Worm (Caenorhabditis elegans) whole organism, young adult: Measurements from ENCODE around the gene F13H10.5.
A peak's percentile ranks its signal among the peaks of the same experiment; 100 is the strongest.

Experiments
- D2030.7 ChIP-seq: fragments of 200-800 bp; sonication (Bioruptor generic); IDR thresholded peaks from 2 replicates; pipeline ENCODE4 v1.3.6; 2022; ENCODE audit warnings: missing genetic modification reagents, missing genetic modification characterization, missing compliant biosample characterization
- F10E7.11 ChIP-seq: sonication (generic microtip); optimal IDR thresholded peaks from 2 replicates; lab custom pipeline; 2017; ENCODE audit warnings: mild to moderate bottlenecking, missing genetic modification characterization, moderate library complexity, missing compliant biosample characterization
- F23B12.7 ChIP-seq: sonication (generic microtip); optimal IDR thresholded peaks from 2 replicates; lab custom pipeline; 2017; ENCODE audit warnings: missing genetic modification characterization, mild to moderate bottlenecking, missing compliant biosample characterization, antibody characterized with exemption, moderate library complexity; ENCODE audit not compliant: insufficient read depth
- F37B4.10 ChIP-seq: fragments of 200-800 bp; sonication (Bioruptor generic); IDR thresholded peaks from 2 replicates; pipeline ENCODE4 v1.3.6; 2022; ENCODE audit warnings: missing genetic modification characterization, missing compliant biosample characterization
- F39B2.1 ChIP-seq: fragments of 200-800 bp; sonication (Bioruptor generic); IDR thresholded peaks from 2 replicates; pipeline ENCODE4 v1.3.6; 2022; ENCODE audit warnings: missing genetic modification reagents, missing genetic modification characterization, missing compliant biosample characterization
- F52B5.7 ChIP-seq: sonication (generic microtip); optimal IDR thresholded peaks from 2 replicates; lab custom pipeline; 2016; ENCODE audit warnings: mild to moderate bottlenecking, missing genetic modification characterization, missing compliant biosample characterization
- F57A8.1 ChIP-seq: fragments of 200-800 bp; sonication (Bioruptor generic); optimal IDR thresholded peaks from 2 replicates; lab custom pipeline; 2018; ENCODE audit warnings: mild to moderate bottlenecking, missing genetic modification characterization, moderate library complexity, missing compliant biosample characterization
- K11D2.4 ChIP-seq: fragments of 200-800 bp; sonication (Bioruptor generic); IDR thresholded peaks from 2 replicates; pipeline ENCODE4 v1.3.6; 2022; ENCODE audit warnings: missing genetic modification reagents, missing genetic modification characterization, missing compliant biosample characterization
- K12H6.12 ChIP-seq: fragments of 200-800 bp; sonication (Bioruptor generic); optimal IDR thresholded peaks from 2 replicates; lab custom pipeline; 2018; ENCODE audit warnings: mild to moderate bottlenecking, missing genetic modification characterization, missing compliant biosample characterization
- Y67H2A.10 ChIP-seq: fragments of 200-800 bp; sonication (Bioruptor generic); conservative IDR thresholded peaks from 2 replicates; pipeline ENCODE4 v1.3.6; 2022; ENCODE audit warnings: missing genetic modification reagents, missing genetic modification characterization, missing compliant biosample characterization
- Y79H2A.3 ChIP-seq: fragments of 200-800 bp; sonication (Bioruptor generic); conservative IDR thresholded peaks from 2 replicates; pipeline ENCODE4 v1.3.6; 2022; ENCODE audit warnings: missing genetic modification reagents, missing genetic modification characterization, missing compliant biosample characterization
- ZK185.1 ChIP-seq: sonication (generic microtip); optimal IDR thresholded peaks from 2 replicates; lab custom pipeline; 2016; ENCODE audit warnings: mild to moderate bottlenecking, missing genetic modification characterization, missing compliant biosample characterization; ENCODE audit not compliant: poor library complexity, severe bottlenecking
- aptf-2 ChIP-seq: fragments of 200-800 bp; sonication (Bioruptor generic); conservative IDR thresholded peaks from 2 replicates; pipeline ENCODE4 v1.3.6; 2022; ENCODE audit warnings: missing genetic modification reagents, missing genetic modification characterization, missing compliant biosample characterization
- aptf-3 ChIP-seq: fragments of 200-800 bp; sonication (Bioruptor generic); IDR thresholded peaks from 2 replicates; pipeline ENCODE4 v1.3.6; 2022; ENCODE audit warnings: missing genetic modification characterization, missing compliant biosample characterization
- attf-3 ChIP-seq: fragments of 200-800 bp; sonication (Bioruptor generic); conservative IDR thresholded peaks from 2 replicates; pipeline ENCODE4 v1.3.6; 2022; ENCODE audit warnings: missing genetic modification reagents, missing genetic modification characterization, missing compliant biosample characterization
- bed-2 ChIP-seq: fragments of 200-800 bp; sonication (Bioruptor generic); IDR thresholded peaks from 2 replicates; pipeline ENCODE4 v1.3.6; 2022; ENCODE audit warnings: missing genetic modification reagents, missing genetic modification characterization, missing compliant biosample characterization
- ccch-3 ChIP-seq: fragments of 200-800 bp; sonication (Bioruptor generic); optimal IDR thresholded peaks from 2 replicates; lab custom pipeline; 2018; ENCODE audit warnings: mild to moderate bottlenecking, missing genetic modification characterization, missing compliant biosample characterization
- cebp-2 ChIP-seq: fragments of 200-800 bp; sonication (Bioruptor generic); IDR thresholded peaks from 2 replicates; pipeline ENCODE4 v1.3.6; 2022; ENCODE audit warnings: missing genetic modification characterization, missing compliant biosample characterization
- ceh-27 ChIP-seq: fragments of 200-800 bp; sonication (Bioruptor generic); optimal IDR thresholded peaks from 2 replicates; lab custom pipeline; 2018; ENCODE audit warnings: mild to moderate bottlenecking, missing genetic modification characterization, moderate library complexity, missing compliant biosample characterization
- ets-4 ChIP-seq: fragments of 200-800 bp; sonication (Bioruptor generic); optimal IDR thresholded peaks from 2 replicates; lab custom pipeline; 2018; ENCODE audit warnings: mild to moderate bottlenecking, missing genetic modification characterization, missing compliant biosample characterization
- him-1 ChIP-seq: sonication (generic microtip); optimal IDR thresholded peaks from 2 replicates; lab custom pipeline; 2016; ENCODE audit warnings: missing genotype, missing genetic modification reagents, missing genetic modification characterization, missing compliant biosample characterization
- hlh-12 ChIP-seq: sonication (generic microtip); optimal IDR thresholded peaks from 2 replicates; lab custom pipeline; 2016; ENCODE audit warnings: missing genetic modification characterization, missing compliant biosample characterization
- hlh-26 ChIP-seq: fragments of 200-800 bp; sonication (Bioruptor generic); conservative IDR thresholded peaks from 2 replicates; pipeline ENCODE4 v1.3.6; 2022; ENCODE audit warnings: missing genetic modification reagents, missing genetic modification characterization, missing compliant biosample characterization
- hrde-1 ChIP-seq: sonication (generic microtip); optimal IDR thresholded peaks from 2 replicates; lab custom pipeline; 2016; ENCODE audit warnings: missing genetic modification characterization, mild to moderate bottlenecking, missing compliant biosample characterization, moderate library complexity, missing genotype, missing genetic modification reagents, borderline replicate concordance
- let-607 ChIP-seq, 2 experiments: fragments of 200-800 bp in 1 of 2; sonication (Bioruptor generic) in 1 of 2; sonication (generic microtip) in 1 of 2; optimal IDR thresholded peaks; 2 replicates each; lab custom pipeline; 2016 to 2018; ENCODE audit warnings: mild to moderate bottlenecking in 2 of 2, missing compliant biosample characterization in 2 of 2, missing genetic modification characterization in 2 of 2, moderate library complexity in 2 of 2, missing genotype in 1 of 2
- lin-40 ChIP-seq: sonication (generic microtip); optimal IDR thresholded peaks from 2 replicates; lab custom pipeline; 2016; ENCODE audit warnings: missing genetic modification characterization, mild to moderate bottlenecking, missing compliant biosample characterization, missing genotype, missing genetic modification reagents
- lin-54 ChIP-seq: fragments of 200-800 bp; sonication (Bioruptor generic); optimal IDR thresholded peaks from 2 replicates; lab custom pipeline; 2018; ENCODE audit warnings: mild to moderate bottlenecking, missing genetic modification characterization, missing compliant biosample characterization
- lsl-1 ChIP-seq: fragments of 200-800 bp; sonication (Bioruptor generic); optimal IDR thresholded peaks from 2 replicates; lab custom pipeline; 2018; ENCODE audit warnings: mild to moderate bottlenecking, missing genetic modification characterization, moderate library complexity, missing compliant biosample characterization
- madf-10 ChIP-seq: sonication (generic microtip); optimal IDR thresholded peaks from 2 replicates; lab custom pipeline; 2016; ENCODE audit warnings: mild to moderate bottlenecking, missing genetic modification characterization, missing compliant biosample characterization
- nfyb-1 ChIP-seq: fragments of 200-800 bp; sonication (Bioruptor generic); IDR thresholded peaks from 2 replicates; pipeline ENCODE4 v1.3.6; 2022; ENCODE audit warnings: missing genetic modification reagents, missing genetic modification characterization, missing compliant biosample characterization
- nhr-120 ChIP-seq: fragments of 200-800 bp; sonication (Bioruptor generic); IDR thresholded peaks from 2 replicates; pipeline ENCODE4 v1.3.6; 2022; ENCODE audit warnings: missing genetic modification characterization, missing compliant biosample characterization
- nhr-80 ChIP-seq: sonication (generic microtip); optimal IDR thresholded peaks from 2 replicates; lab custom pipeline; 2016; ENCODE audit warnings: missing genetic modification characterization, missing compliant biosample characterization
- nhr-90 ChIP-seq: sonication (generic microtip); optimal IDR thresholded peaks from 2 replicates; lab custom pipeline; 2016; ENCODE audit warnings: missing genotype, mild to moderate bottlenecking, missing genetic modification characterization, missing compliant biosample characterization
- repo-1 ChIP-seq: sonication (generic microtip); optimal IDR thresholded peaks from 2 replicates; lab custom pipeline; 2017; ENCODE audit warnings: mild to moderate bottlenecking, missing genetic modification characterization, missing compliant biosample characterization
- snpc-1.1 ChIP-seq: sonication (generic microtip); optimal IDR thresholded peaks from 2 replicates; lab custom pipeline; 2017; ENCODE audit warnings: missing genetic modification characterization, mild to moderate bottlenecking, missing compliant biosample characterization, antibody characterized with exemption, moderate library complexity, missing genotype, missing genetic modification reagents; ENCODE audit not compliant: insufficient read depth
- snpc-3.4 ChIP-seq: sonication (generic microtip); optimal IDR thresholded peaks from 2 replicates; lab custom pipeline; 2017; ENCODE audit warnings: missing genetic modification characterization, mild to moderate bottlenecking, missing compliant biosample characterization, antibody characterized with exemption, moderate library complexity, missing genotype, missing genetic modification reagents
- snpc-4 ChIP-seq, 5 experiments: fragments of 150-350 bp in 1 of 5; sonication (generic microtip) in 4 of 5; optimal IDR thresholded peaks; 2 replicates each; lab custom pipeline; 2014 to 2018; ENCODE audit warnings: missing genetic modification characterization in 5 of 5, missing biosample characterization in 3 of 5, antibody characterized with exemption in 2 of 5, mild to moderate bottlenecking in 2 of 5, missing compliant biosample characterization in 2 of 5, missing genotype in 2 of 5, moderate library complexity in 2 of 5, missing genetic modification reagents in 1 of 5
- unc-62 ChIP-seq: fragments of 150-350 bp; optimal IDR thresholded peaks from 2 replicates; lab custom pipeline; 2014; ENCODE audit warnings: missing biosample characterization, missing genetic modification reagents, missing genetic modification characterization
- ztf-22 ChIP-seq: fragments of 200-800 bp; sonication (Bioruptor generic); optimal IDR thresholded peaks from 2 replicates; lab custom pipeline; 2018; ENCODE audit warnings: mild to moderate bottlenecking, missing genetic modification characterization, moderate library complexity, missing compliant biosample characterization
- ztf-25 ChIP-seq: fragments of 200-800 bp; sonication (Bioruptor generic); IDR thresholded peaks from 2 replicates; pipeline ENCODE4 v1.3.6; 2022; ENCODE audit warnings: missing genetic modification reagents, missing genetic modification characterization, missing compliant biosample characterization
- ztf-26 ChIP-seq: sonication (generic microtip); optimal IDR thresholded peaks from 2 replicates; lab custom pipeline; 2017; ENCODE audit warnings: missing genetic modification characterization, missing compliant biosample characterization
- ztf-28 ChIP-seq: fragments of 200-800 bp; sonication (Bioruptor generic); IDR thresholded peaks from 2 replicates; pipeline ENCODE4 v1.3.6; 2022; ENCODE audit warnings: missing genetic modification reagents, missing genetic modification characterization, missing compliant biosample characterization

The F13H10.5 gene

DNA sequence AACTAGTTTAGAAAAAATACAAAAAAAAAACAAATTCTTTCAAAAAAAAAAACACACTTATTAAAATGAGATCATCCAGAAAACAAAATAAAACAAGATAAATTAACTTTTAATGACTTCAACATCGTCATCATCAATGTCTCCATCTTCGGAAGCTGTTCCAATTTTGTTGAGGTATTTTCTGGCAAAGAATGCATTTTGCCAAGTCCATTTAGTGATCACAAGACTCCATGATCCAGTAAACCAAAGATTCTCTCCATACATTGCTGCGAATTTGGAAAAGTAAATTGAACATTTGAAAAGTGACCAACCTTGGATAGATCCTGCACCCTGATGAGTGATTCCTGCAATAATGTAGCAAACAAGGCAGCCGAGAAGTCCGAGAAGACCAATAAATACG is 39.3 kb downstream of the F13H10.5 start:
- TF ChIP-seq ztf-22 (GFP tag; lab: Kevin White, UChicago) (no peak), snpc-3.4 (no peak), ceh-27 (GFP tag; lab: Kevin White, UChicago) (no peak), nhr-90 (tag; lab: Kevin White, UChicago) (no peak), Y79H2A.3 (GFP tag; lab: Robert Waterston, UW) (no peak), attf-3 (GFP tag; lab: Robert Waterston, UW) (no peak), K12H6.12 (no peak), hlh-26 (no peak), ztf-26 (no peak), nfyb-1 (GFP tag; lab: Robert Waterston, UW) (no peak), F10E7.11 (no peak), ztf-28 (GFP tag; lab: Robert Waterston, UW) (no peak), madf-10 (tag; lab: Kevin White, UChicago) (no peak)

DNA sequence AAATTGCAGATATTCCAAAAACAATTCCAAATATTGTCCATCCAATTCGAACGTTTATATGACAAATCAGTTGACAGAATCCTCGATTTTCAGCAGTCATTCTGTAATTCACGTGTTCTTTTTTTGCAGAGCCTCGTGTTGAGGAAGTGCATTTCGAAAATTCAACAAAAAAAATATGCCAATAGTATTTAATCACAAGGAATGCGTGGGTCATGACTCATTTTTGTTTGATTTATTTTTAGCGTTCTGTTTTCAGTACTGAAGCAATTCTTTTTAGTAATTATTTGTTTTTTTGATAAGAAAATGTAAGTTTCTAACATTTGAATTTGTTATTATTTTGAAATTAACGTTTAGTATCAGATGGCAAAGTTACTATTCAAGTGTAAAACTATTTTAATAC is 40.1 kb downstream of the F13H10.5 start, which contains the start of gene hrg-4:
Gene hrg-4, minus strand, starts transcription at position 101 of the 400 bp plus-strand sequence.
- no peak for TF ChIP-seq let-607 (tag; optimal IDR thresholded peaks at IDR 0.05; lab: Kevin White, UChicago)
- TF ChIP-seq lsl-1 (GFP tag; lab: Kevin White, UChicago), result no peak
- no peak for TF ChIP-seq bed-2 (GFP tag; lab: Robert Waterston, UW)
- no peak for TF ChIP-seq hrde-1 (tag; lab: Kevin White, UChicago)
- TF ChIP-seq ZK185.1, result no peak
- TF ChIP-seq ccch-3, result no peak
- TF ChIP-seq aptf-2 (GFP tag; lab: Robert Waterston, UW), result no peak
- no peak for TF ChIP-seq K11D2.4 (GFP tag; lab: Robert Waterston, UW)

DNA sequence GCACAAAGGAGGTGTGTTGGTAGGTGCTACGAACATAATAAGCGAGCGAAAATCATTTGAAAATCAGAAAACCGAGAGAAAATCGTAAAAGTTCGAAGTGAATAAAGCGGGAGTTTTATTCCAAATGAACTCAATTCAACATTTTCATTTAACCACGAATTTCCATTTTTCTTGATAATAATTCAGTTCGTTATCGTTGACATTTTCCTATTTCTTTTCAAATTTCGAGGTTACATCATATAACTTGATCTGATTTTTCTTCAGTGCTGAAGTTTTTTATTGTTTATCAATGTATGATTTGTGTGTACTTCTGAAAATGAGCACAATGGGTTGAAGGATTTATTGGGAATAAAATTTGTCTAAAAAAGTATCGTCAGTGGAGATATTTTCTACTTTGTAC is 40.8 kb downstream of the F13H10.5 start:
- no peak for TF ChIP-seq F37B4.10 (GFP tag; lab: Robert Waterston, UW)
- peak; percentile 87 for TF ChIP-seq nhr-80 (tag; lab: Kevin White, UChicago)

ce11 chrIV:11032288-11032687 is 41.5 kb downstream of the F13H10.5 start, which contains the start of gene hrg-6:
Gene hrg-6, plus strand, starts transcription at chrIV:11032588.
- no peak for TF ChIP-seq ztf-25 (GFP tag; lab: Robert Waterston, UW)
- no peak for TF ChIP-seq hlh-12 (tag; lab: Kevin White, UChicago)
- TF ChIP-seq nhr-120 (GFP tag; lab: Robert Waterston, UW), result no peak
- TF ChIP-seq snpc-1.1, result no peak
- TF ChIP-seq D2030.7 (GFP tag; lab: Robert Waterston, UW), result no peak
- no peak for TF ChIP-seq F57A8.1 (GFP tag; lab: Kevin White, UChicago)

DNA sequence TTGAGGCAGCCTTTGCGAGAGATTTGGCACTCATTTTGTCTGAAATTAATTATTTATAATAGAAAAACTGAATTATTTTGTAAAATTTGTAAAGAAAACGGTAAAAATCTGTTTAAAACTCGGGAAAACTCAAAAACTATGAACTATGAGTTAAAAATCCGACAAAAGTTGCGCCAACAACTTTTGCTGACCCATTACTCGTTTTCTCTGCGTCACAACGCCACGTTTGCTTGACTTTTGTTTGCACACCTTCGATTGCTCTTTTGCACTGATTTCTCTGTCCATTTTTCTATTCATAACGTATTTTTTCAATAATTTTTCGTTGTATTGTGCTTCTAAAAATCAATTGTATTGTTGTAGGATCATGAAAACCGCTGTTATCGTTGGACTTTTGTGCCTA is 45.4 kb downstream of the F13H10.5 start, which contains the start of gene fkb-1:
Gene fkb-1, plus strand, starts transcription at position 361 of the 400 bp plus-strand sequence.
- no peak for TF ChIP-seq ztf-25 (GFP tag; lab: Robert Waterston, UW)
- TF ChIP-seq Y67H2A.10, result no peak
- TF ChIP-seq aptf-3 (GFP tag; lab: Robert Waterston, UW), result no peak
- no peak for TF ChIP-seq repo-1 (tag; lab: Kevin White, UChicago)
- no peak for TF ChIP-seq F57A8.1 (GFP tag; lab: Kevin White, UChicago)
- TF ChIP-seq snpc-4 (GFP tag; optimal IDR thresholded peaks at IDR 0.05; lab: Kevin White, UChicago), result no peak
- TF ChIP-seq snpc-4 (tag; optimal IDR thresholded peaks at IDR 0.05; lab: Kevin White, UChicago), result peak in 1 of 4 experiments; percentile 2
- TF ChIP-seq hrde-1 (tag; lab: Kevin White, UChicago), result no peak
- peak; percentile 20 for TF ChIP-seq lin-54 (GFP tag; lab: Kevin White, UChicago)
- no peak for TF ChIP-seq him-1 (tag; lab: Kevin White, UChicago)
- peak; percentile 20 for TF ChIP-seq lsl-1 (GFP tag; lab: Kevin White, UChicago)
- no peak for TF ChIP-seq ets-4 (GFP tag; lab: Kevin White, UChicago)
- no peak for TF ChIP-seq unc-62 (GFP tag; lab: Kevin White, UChicago)
- peak; percentile 56 for TF ChIP-seq lin-40 (tag; lab: Kevin White, UChicago)
- TF ChIP-seq F23B12.7 (tag; lab: Kevin White, UChicago), result no peak
- no peak for TF ChIP-seq F52B5.7 (tag; lab: Kevin White, UChicago)
- TF ChIP-seq ztf-28 (GFP tag; lab: Robert Waterston, UW), result no peak
- TF ChIP-seq F39B2.1, result no peak
- no peak for TF ChIP-seq cebp-2
